Fruit fly (Drosophila melanogaster) whole organism, wandering third instar larva: Measurements from ENCODE around the gene CG9331.
A peak's percentile ranks its signal among the peaks of the same experiment; 100 is the strongest.

Experiments
- Abd-B ChIP-seq: fragments of >200 bp; optimal IDR thresholded peaks from 2 replicates; lab custom pipeline; 2017; ENCODE audit warnings: missing biosample characterization, missing genetic modification characterization
- CG32264 ChIP-seq: fragments of 200-800 bp; sonication (Bioruptor generic); optimal IDR thresholded peaks from 2 replicates; lab custom pipeline; 2016; ENCODE audit warnings: missing biosample characterization, missing genetic modification characterization
- CG9705 ChIP-seq: fragments of 200-800 bp; sonication (Bioruptor generic); optimal IDR thresholded peaks from 2 replicates; lab custom pipeline; 2018; ENCODE audit warnings: missing biosample characterization, mild to moderate bottlenecking, missing genetic modification characterization
- CrebA ChIP-seq: fragments of 200-800 bp; sonication (Bioruptor generic); optimal IDR thresholded peaks from 2 replicates; lab custom pipeline; 2016; ENCODE audit warnings: missing biosample characterization, mild to moderate bottlenecking, missing genetic modification characterization, borderline replicate concordance
- Dfd ChIP-seq: fragments of >200 bp; optimal IDR thresholded peaks from 2 replicates; lab custom pipeline; 2017; ENCODE audit warnings: missing biosample characterization, missing genetic modification characterization
- Dif ChIP-seq: fragments of 200-275, 200-300 bp; sonication (Bioruptor generic); optimal IDR thresholded peaks from 2 replicates; lab custom pipeline; 2018; ENCODE audit warnings: missing biosample characterization, missing genetic modification characterization; ENCODE audit not compliant: partially characterized antibody
- GATAd ChIP-seq: sonication (Bioruptor generic); optimal IDR thresholded peaks from 2 replicates; lab custom pipeline; 2016; ENCODE audit warnings: missing biosample characterization, missing genetic modification characterization
- HLH106 ChIP-seq: fragments of 200-800 bp; optimal IDR thresholded peaks from 3 replicates; lab custom pipeline; 2019; ENCODE audit warnings: missing biosample characterization, mild to moderate bottlenecking, missing genetic modification characterization, moderate library complexity
- Hr78 ChIP-seq: fragments of >200 bp; optimal IDR thresholded peaks from 2 replicates; lab custom pipeline; 2017; ENCODE audit warnings: missing biosample characterization, missing genetic modification characterization
- Hr83 ChIP-seq: fragments of 200-300 bp; sonication (Bioruptor generic); optimal IDR thresholded peaks from 2 replicates; lab custom pipeline; 2016; ENCODE audit warnings: missing biosample characterization, mild to moderate bottlenecking, missing genetic modification characterization, moderate library complexity; ENCODE audit not compliant: poor library complexity, severe bottlenecking
- Jra ChIP-seq: sonication (Bioruptor generic); optimal IDR thresholded peaks from 2 replicates; lab custom pipeline; 2016; ENCODE audit warnings: missing biosample characterization, missing genetic modification characterization
- Myc ChIP-seq: fragments of >200 bp; optimal IDR thresholded peaks from 2 replicates; lab custom pipeline; 2017
- Rel ChIP-seq, 2 experiments: fragments of 200-800 bp; sonication (Bioruptor generic) in 1 of 2; optimal IDR thresholded peaks; 2 replicates in 1 of 2; 3 replicates in 1 of 2; lab custom pipeline; 2016 to 2019; ENCODE audit warnings: mild to moderate bottlenecking in 2 of 2, missing biosample characterization in 2 of 2, missing genetic modification characterization in 2 of 2, moderate library complexity in 1 of 2
- Sp1 ChIP-seq: fragments of 200-800 bp; sonication (Bioruptor generic); optimal IDR thresholded peaks from 3 replicates; lab custom pipeline; 2019; ENCODE audit warnings: missing biosample characterization, mild to moderate bottlenecking, missing genetic modification characterization, moderate library complexity
- br ChIP-seq: fragments of 200-800 bp; sonication (Bioruptor generic); optimal IDR thresholded peaks from 2 replicates; lab custom pipeline; 2016; ENCODE audit warnings: missing biosample characterization, missing genetic modification characterization
- brk ChIP-seq: fragments of 200-800 bp; sonication (Bioruptor generic); optimal IDR thresholded peaks from 2 replicates; lab custom pipeline; 2016; ENCODE audit warnings: missing biosample characterization, mild to moderate bottlenecking, missing genetic modification characterization
- dl ChIP-seq, 2 experiments: fragments of 175-275, 200-275 bp in 1 of 2; fragments of 200-275 bp in 1 of 2; sonication (Bioruptor generic); optimal IDR thresholded peaks; lab custom pipeline; 2018; ENCODE audit warnings: mild to moderate bottlenecking in 2 of 2, missing biosample characterization in 2 of 2, missing genetic modification characterization in 2 of 2, moderate library complexity in 2 of 2; ENCODE audit not compliant: partially characterized antibody in 2 of 2, insufficient read depth in 1 of 2
- dmrt93B ChIP-seq: fragments of 200-800 bp; sonication (Bioruptor generic); optimal IDR thresholded peaks from 2 replicates; lab custom pipeline; 2018; ENCODE audit warnings: missing biosample characterization, mild to moderate bottlenecking, missing genetic modification characterization
- foxo ChIP-seq, 2 experiments: fragments of 200-800 bp; sonication (Bioruptor generic); optimal IDR thresholded peaks; 2 replicates in 1 of 2; 3 replicates in 1 of 2; lab custom pipeline; 2016 to 2017; ENCODE audit warnings: missing biosample characterization in 2 of 2, missing genetic modification characterization in 2 of 2
- fru ChIP-seq: fragments of 200-800 bp; sonication (Bioruptor generic); optimal IDR thresholded peaks from 3 replicates; lab custom pipeline; 2016; ENCODE audit warnings: missing biosample characterization, mild to moderate bottlenecking, missing genetic modification characterization
- jim ChIP-seq: fragments of 175-275, 200-325 bp; sonication (Bioruptor generic); optimal IDR thresholded peaks from 2 replicates; lab custom pipeline; 2016; ENCODE audit warnings: missing biosample characterization, mild to moderate bottlenecking, missing genetic modification characterization
- pan ChIP-seq: fragments of >200 bp; optimal IDR thresholded peaks from 2 replicates; lab custom pipeline; 2017
- psq ChIP-seq: fragments of 200-800 bp; sonication (Bioruptor generic); optimal IDR thresholded peaks from 3 replicates; lab custom pipeline; 2017; ENCODE audit warnings: missing biosample characterization, mild to moderate bottlenecking, missing genetic modification characterization, moderate library complexity
- sage ChIP-seq: fragments of 200-800 bp; sonication (Bioruptor generic); optimal IDR thresholded peaks from 2 replicates; lab custom pipeline; 2016; ENCODE audit warnings: missing biosample characterization, mild to moderate bottlenecking, missing genetic modification characterization
- sv ChIP-seq: fragments of 200-800 bp; sonication (Bioruptor generic); optimal IDR thresholded peaks from 3 replicates; lab custom pipeline; 2016; ENCODE audit warnings: missing biosample characterization, missing genetic modification characterization
- tai ChIP-seq: sonication (Bioruptor generic); optimal IDR thresholded peaks from 2 replicates; lab custom pipeline; 2016; ENCODE audit warnings: missing biosample characterization, missing genetic modification characterization
- usp ChIP-seq: fragments of >200 bp; optimal IDR thresholded peaks from 2 replicates; lab custom pipeline; 2017; ENCODE audit warnings: missing biosample characterization, missing genetic modification characterization
- woc ChIP-seq: sonication (Bioruptor generic); optimal IDR thresholded peaks from 2 replicates; lab custom pipeline; 2016; ENCODE audit warnings: missing biosample characterization, mild to moderate bottlenecking, missing genetic modification characterization

CG9331 gene

DNA sequence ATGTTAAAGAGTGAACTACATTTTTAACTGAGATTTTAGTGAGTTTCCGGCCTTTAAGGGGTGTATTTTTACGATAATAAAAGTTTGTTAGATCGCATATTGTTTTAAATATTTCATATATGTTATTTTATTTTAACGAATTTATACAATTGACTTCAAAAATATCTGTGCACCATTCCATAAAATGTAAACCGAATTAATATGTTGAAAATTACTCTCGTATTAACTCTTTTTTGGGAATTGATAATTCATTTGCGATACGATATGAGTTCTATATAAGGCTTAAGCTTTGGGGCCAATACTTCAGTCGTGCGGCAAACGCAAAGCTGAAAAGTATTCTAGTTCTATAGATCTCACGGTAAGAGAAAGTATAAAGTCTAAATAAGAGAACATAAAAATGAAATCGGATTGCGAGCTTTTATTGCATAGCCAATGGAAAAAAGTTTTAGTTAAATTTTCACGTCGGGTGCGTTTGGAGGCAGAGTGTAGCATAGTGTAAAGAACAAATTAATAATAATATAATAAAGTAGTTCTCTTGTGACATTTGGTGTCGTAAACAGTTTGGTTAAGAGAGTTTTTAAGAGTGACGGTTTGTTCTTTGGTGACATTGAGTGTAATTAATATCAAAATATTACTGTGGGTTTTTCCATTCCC lies 1.6 kb downstream of the CG9331 start:
- TF ChIP-seq fru (GFP tag; lab: Kevin White, UChicago) (no peak), Myc (no peak), br (GFP tag; lab: Kevin White, UChicago) (no peak), Hr78 (GFP tag; lab: Kevin White, UChicago) (no peak), HLH106 (tag; lab: Kevin White, UChicago) (no peak), pan (lab: Kevin White, UChicago) (no peak), Abd-B (GFP tag; lab: Kevin White, UChicago) (no peak), sage (GFP tag; lab: Kevin White, UChicago) (no peak), Dfd (GFP tag; lab: Kevin White, UChicago) (no peak), Sp1 (GFP tag; lab: Kevin White, UChicago) (no peak), woc (GFP tag; lab: Kevin White, UChicago) (no peak)

DNA sequence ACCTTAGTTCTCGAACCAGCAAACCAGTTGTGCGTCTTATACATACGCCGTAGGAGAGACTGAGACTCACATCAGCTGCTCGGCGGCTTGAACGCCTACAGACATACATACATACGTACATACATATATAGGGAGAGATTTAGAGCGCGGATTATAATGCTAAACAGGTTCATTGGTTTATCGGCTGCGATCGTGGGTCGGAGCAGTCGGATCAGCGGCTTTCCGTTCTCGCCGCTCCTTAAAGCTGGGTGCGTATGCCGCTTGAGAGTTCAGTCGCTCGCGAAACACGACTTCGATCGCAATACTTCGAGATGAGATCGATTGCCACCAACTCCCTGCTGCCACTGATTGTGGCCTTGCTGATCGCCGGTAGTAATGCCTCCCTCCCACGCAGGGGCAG lies 2.6 kb downstream of the CG9331 start:
- TF ChIP-seq Hr83 = peak; percentile 9
- TF ChIP-seq CrebA = peak; percentile 3
- TF ChIP-seq sv (GFP tag; lab: Kevin White, UChicago) = no peak
- peak; percentile 10 for TF ChIP-seq woc (GFP tag; lab: Kevin White, UChicago)
- peak; percentile 58 for TF ChIP-seq Rel (GFP tag; optimal IDR thresholded peaks at IDR 0.05; lab: Kevin White, UChicago)
- no peak for TF ChIP-seq Rel (tag; optimal IDR thresholded peaks at IDR 0.05; lab: Kevin White, UChicago)
- TF ChIP-seq dl (GFP tag; optimal IDR thresholded peaks at IDR 0.05; lab: Kevin White, UChicago; ENCODE audit: insufficient read depth in 1 of 2, partially characterized antibody in 2 of 2) = peak in 1 of 2 experiments; percentile 14
- TF ChIP-seq GATAd (GFP tag; lab: Kevin White, UChicago) = no peak
- TF ChIP-seq, all 38 proteins: peak for 5

DNA sequence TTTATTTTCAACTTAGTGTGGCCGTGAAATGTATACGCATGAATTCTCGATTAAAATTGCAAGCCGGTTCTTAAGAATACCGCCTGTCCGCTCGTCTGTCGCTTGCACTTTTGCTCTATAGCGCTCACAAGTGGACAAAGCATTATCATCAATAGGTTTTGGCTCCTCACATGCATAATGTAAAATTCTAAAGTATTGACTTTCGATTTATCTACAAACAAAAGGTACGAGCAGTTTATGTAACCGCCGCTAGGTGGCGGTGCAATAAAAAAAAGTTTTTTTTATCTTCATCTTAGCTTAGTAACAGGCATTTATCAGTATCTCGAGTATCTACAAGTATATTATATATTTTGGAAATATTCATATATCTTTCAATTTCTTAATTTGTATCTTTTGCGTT lies 3.6 kb downstream of the CG9331 start:
- TF ChIP-seq sv (GFP tag; lab: Kevin White, UChicago) (no peak), Jra (GFP tag; lab: Kevin White, UChicago) (no peak)

DNA sequence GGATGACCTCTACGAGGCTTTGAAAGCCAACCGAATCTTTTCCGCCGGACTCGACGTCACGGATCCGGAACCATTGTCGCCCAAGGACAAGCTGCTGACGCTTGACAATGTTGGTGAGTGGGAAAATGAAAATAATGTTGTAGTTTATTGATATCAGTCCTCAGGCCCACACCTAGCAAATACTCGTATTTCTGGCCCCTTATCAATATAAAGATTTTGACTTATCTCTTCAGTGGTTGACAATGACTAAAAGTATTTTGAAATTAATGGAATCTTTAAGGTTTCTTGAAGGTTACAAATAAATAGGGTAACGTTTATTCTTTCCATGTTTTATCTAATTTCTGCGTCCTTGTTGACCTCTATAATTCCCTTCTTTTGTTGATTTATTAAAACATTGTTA lies 4.4 kb downstream of the CG9331 start:
- TF ChIP-seq sage (GFP tag; lab: Kevin White, UChicago) (no peak), brk (GFP tag; lab: Kevin White, UChicago) (no peak), jim (GFP tag; lab: Kevin White, UChicago) (no peak), CG9705 (GFP tag; lab: Kevin White, UChicago) (no peak), foxo (GFP tag; optimal IDR thresholded peaks at IDR 0.05; lab: Kevin White, UChicago) (no peak), Abd-B (GFP tag; lab: Kevin White, UChicago) (no peak), dmrt93B (GFP tag; lab: Kevin White, UChicago) (no peak), psq (no peak), woc (GFP tag; lab: Kevin White, UChicago) (no peak), Dif (GFP tag; lab: Kevin White, UChicago) (no peak), Dfd (GFP tag; lab: Kevin White, UChicago) (no peak), CG32264 (GFP tag; lab: Kevin White, UChicago) (no peak), HLH106 (tag; lab: Kevin White, UChicago) (no peak), tai (GFP tag; lab: Kevin White, UChicago) (no peak), fru (GFP tag; lab: Kevin White, UChicago) (no peak), br (GFP tag; lab: Kevin White, UChicago) (no peak), sv (GFP tag; lab: Kevin White, UChicago) (no peak), Rel (GFP tag; optimal IDR thresholded peaks at IDR 0.05; lab: Kevin White, UChicago) (no peak), Rel (tag; optimal IDR thresholded peaks at IDR 0.05; lab: Kevin White, UChicago) (no peak)

DNA sequence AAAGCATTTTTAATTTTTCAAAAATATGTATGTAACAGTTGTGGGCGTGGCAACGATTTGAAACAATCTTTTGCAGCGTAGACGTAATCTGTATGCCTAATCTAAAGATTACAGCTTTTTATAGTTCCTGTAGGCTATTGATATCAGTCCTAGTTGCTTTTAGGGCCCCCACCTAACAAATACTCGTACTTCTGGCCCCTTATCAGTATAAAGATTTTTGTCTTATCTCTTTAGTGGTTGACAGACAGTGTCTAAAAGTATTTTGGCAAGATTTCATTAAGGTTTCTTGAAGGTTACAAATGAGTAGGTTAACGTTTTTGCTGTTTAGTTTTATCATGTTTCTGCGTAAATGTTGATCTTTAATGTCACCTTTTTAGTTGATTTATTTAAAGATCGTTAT lies 6.1 kb downstream of the CG9331 start:
- TF ChIP-seq foxo (GFP tag; optimal IDR thresholded peaks at IDR 0.05; lab: Kevin White, UChicago) = no peak
- TF ChIP-seq fru (GFP tag; lab: Kevin White, UChicago) = no peak
- TF ChIP-seq jim (GFP tag; lab: Kevin White, UChicago) = no peak

DNA sequence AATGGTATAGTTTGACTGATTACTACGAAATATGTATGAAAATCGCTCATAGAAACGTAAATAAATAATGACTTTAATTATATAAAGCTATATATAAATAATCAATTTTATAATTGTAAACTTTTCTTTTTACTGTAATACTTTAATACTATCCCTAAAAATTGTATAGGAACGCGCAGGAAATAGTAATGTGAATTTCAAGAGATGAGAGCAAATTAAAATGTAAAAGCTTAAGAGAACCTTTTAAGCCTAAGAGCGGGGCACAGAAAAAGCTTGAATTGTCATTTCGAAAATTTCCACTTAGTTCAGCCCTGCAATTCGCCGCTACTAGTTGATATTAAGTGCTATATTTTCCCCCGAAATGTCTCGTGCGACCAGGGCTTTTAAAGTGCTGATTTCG lies 6.7 kb downstream of the CG9331 start, which contains the start of gene CG31673:
TSS of gene CG31673 (plus strand) at position 301 of the 400 bp plus-strand sequence.
- TF ChIP-seq usp = no peak
- peak; percentile 1 for TF ChIP-seq Dif (GFP tag; lab: Kevin White, UChicago)
- no peak for TF ChIP-seq psq
